Fruit fly (Drosophila melanogaster) Kc167 (cell line): Measurements from ENCODE around the gene CG32706.

ENCODE experiments used
- Myc ChIP-seq: fragments of >200 bp; optimal IDR thresholded peaks from 2 replicates; lab custom pipeline; 2017; ENCODE audit warnings: missing external identifiers
- Sin3A ChIP-seq: fragments of >200 bp; optimal IDR thresholded peaks from 2 replicates; lab custom pipeline; 2018; ENCODE audit warnings: missing external identifiers
- h ChIP-seq: fragments of >200 bp; optimal IDR thresholded peaks from 3 replicates; lab custom pipeline; 2018; ENCODE audit warnings: missing external identifiers
- insv ChIP-seq: fragments of >200 bp; optimal IDR thresholded peaks from 3 replicates; lab custom pipeline; 2018; ENCODE audit warnings: missing external identifiers
- psq ChIP-seq: fragments of >200 bp; optimal IDR thresholded peaks from 2 replicates; lab custom pipeline; 2017; ENCODE audit warnings: missing external identifiers
- ttk ChIP-seq: sonication (Bioruptor generic); optimal IDR thresholded peaks from 2 replicates; lab custom pipeline; 2017; ENCODE audit warnings: missing external identifiers

- no peak for TF ChIP-seq psq (lab: Kevin White, UChicago)
- TF ChIP-seq h (lab: Kevin White, UChicago) = no peak
- no peak for TF ChIP-seq Sin3A (lab: Kevin White, UChicago)
- TF ChIP-seq insv (lab: Kevin White, UChicago) = no peak
- no peak for TF ChIP-seq ttk (lab: Kevin White, UChicago)
- no peak for TF ChIP-seq Myc (lab: Kevin White, UChicago)
These were observed 43.0 kb upstream of the CG32706 start for dm6 chrX:9043711-9044505.
